Fruit fly (Drosophila melanogaster) whole organism, embryonic: ENCODE data around the gene CG15719.

Experiments used
- Abd-B ChIP-seq: fragments of 200-800 bp; sonication (Bioruptor generic); optimal IDR thresholded peaks from 2 replicates; lab custom pipeline; 2018; ENCODE audit warnings: missing biosample characterization, mild to moderate bottlenecking, missing genetic modification characterization, moderate library complexity
- Adf1 ChIP-seq: fragments of 200-800 bp; sonication (Bioruptor generic); IDR thresholded peaks from 2 replicates; pipeline ENCODE4 v1.3.6; 2022; ENCODE audit warnings: missing biosample characterization, missing genetic modification characterization
- CG11247 ChIP-seq: fragments of 200-800 bp; sonication (Bioruptor generic); IDR thresholded peaks from 2 replicates; pipeline ENCODE4 v1.3.6; 2022; ENCODE audit warnings: missing biosample characterization, missing genetic modification characterization
- CG11398 ChIP-seq: fragments of 200-800 bp; sonication (Bioruptor generic); optimal IDR thresholded peaks from 2 replicates; lab custom pipeline; 2016; ENCODE audit warnings: missing biosample characterization, missing genetic modification characterization
- CG12299 ChIP-seq: fragments of 200-800 bp; sonication (Bioruptor generic); optimal IDR thresholded peaks from 2 replicates; lab custom pipeline; 2018; ENCODE audit warnings: missing biosample characterization, mild to moderate bottlenecking, missing genetic modification characterization
- CG12391 ChIP-seq: fragments of 200-800 bp; sonication (Bioruptor generic); optimal IDR thresholded peaks from 3 replicates; lab custom pipeline; 2018; ENCODE audit warnings: missing biosample characterization, mild to moderate bottlenecking, missing genetic modification characterization, moderate library complexity
- CG1602 ChIP-seq: fragments of 200-800 bp; sonication (Bioruptor generic); optimal IDR thresholded peaks from 3 replicates; lab custom pipeline; 2016; ENCODE audit warnings: missing biosample characterization, missing genetic modification characterization
- CG17361 ChIP-seq: fragments of 200-800 bp; sonication (Bioruptor generic); IDR thresholded peaks from 3 replicates; pipeline ENCODE4 v1.3.6; 2022; ENCODE audit warnings: missing biosample characterization, missing genetic modification characterization
- CG18619 ChIP-seq: fragments of 200-800 bp; sonication (Bioruptor generic); optimal IDR thresholded peaks from 3 replicates; lab custom pipeline; 2017; ENCODE audit warnings: missing biosample characterization, mild to moderate bottlenecking, missing genetic modification characterization
- CG32772 ChIP-seq: fragments of 200-800 bp; sonication (Bioruptor generic); IDR thresholded peaks from 2 replicates; pipeline ENCODE4 v1.3.6; 2022; ENCODE audit warnings: missing biosample characterization, missing genetic modification characterization
- CG6272 ChIP-seq: fragments of 200-800 bp; sonication (Bioruptor generic); IDR thresholded peaks from 2 replicates; pipeline ENCODE4 v1.3.6; 2022; ENCODE audit warnings: missing biosample characterization, missing genetic modification characterization
- CG6683 ChIP-seq: fragments of 200-800 bp; sonication (Bioruptor generic); optimal IDR thresholded peaks from 2 replicates; lab custom pipeline; 2017; ENCODE audit warnings: missing biosample characterization, mild to moderate bottlenecking, missing genetic modification characterization, missing genetic modification reagents
- CG7745 ChIP-seq: fragments of 200-800 bp; sonication (Bioruptor generic); optimal IDR thresholded peaks from 2 replicates; lab custom pipeline; 2018; ENCODE audit warnings: missing biosample characterization, mild to moderate bottlenecking, missing genetic modification characterization, moderate library complexity
- CG8478 ChIP-seq: fragments of >200 bp; optimal IDR thresholded peaks from 2 replicates; lab custom pipeline; 2018
- CG9932 ChIP-seq: fragments of 200-800 bp; sonication (Bioruptor generic); IDR thresholded peaks from 2 replicates; pipeline ENCODE4 v1.3.6; 2022; ENCODE audit warnings: missing biosample characterization, missing genetic modification characterization
- Dad ChIP-seq: fragments of 200-800 bp; sonication (Bioruptor generic); optimal IDR thresholded peaks from 3 replicates; lab custom pipeline; 2016; ENCODE audit warnings: missing biosample characterization, missing genetic modification characterization
- Dbx ChIP-seq: fragments of 200-800 bp; sonication (Bioruptor generic); IDR thresholded peaks from 3 replicates; pipeline ENCODE4 v1.3.6; 2022; ENCODE audit warnings: missing biosample characterization, missing genetic modification characterization
- ERR ChIP-seq: fragments of 200-800 bp; sonication (Bioruptor generic); optimal IDR thresholded peaks from 2 replicates; lab custom pipeline; 2016; ENCODE audit warnings: missing biosample characterization, missing genetic modification characterization
- Hmx ChIP-seq: fragments of 200-800 bp; sonication (Bioruptor generic); optimal IDR thresholded peaks from 2 replicates; lab custom pipeline; 2016; ENCODE audit warnings: missing biosample characterization, missing genetic modification characterization
- Hsf ChIP-seq: fragments of 200-800 bp; sonication (Bioruptor generic); optimal IDR thresholded peaks from 3 replicates; lab custom pipeline; 2016; ENCODE audit warnings: missing biosample characterization, missing genetic modification characterization
- Jarid2 ChIP-seq: fragments of 200-800 bp; sonication (Bioruptor generic); optimal IDR thresholded peaks from 3 replicates; lab custom pipeline; 2017; ENCODE audit warnings: mild to moderate bottlenecking, missing biosample characterization, missing genetic modification reagents, missing genetic modification characterization
- Mes4 ChIP-seq: fragments of 200-800 bp; sonication (Bioruptor generic); optimal IDR thresholded peaks from 2 replicates; lab custom pipeline; 2016; ENCODE audit warnings: missing biosample characterization, missing genetic modification characterization
- Nf-YC ChIP-seq: fragments of 200-800 bp; optimal IDR thresholded peaks from 3 replicates; lab custom pipeline; 2019; ENCODE audit warnings: missing biosample characterization, mild to moderate bottlenecking, missing genetic modification characterization, moderate library complexity
- Rx ChIP-seq: fragments of 200-800 bp; sonication (Bioruptor generic); IDR thresholded peaks from 2 replicates; pipeline ENCODE4 v1.3.6; 2022; ENCODE audit warnings: missing biosample characterization, missing genetic modification characterization
- Sry-δ ChIP-seq: fragments of 200-800 bp; sonication (Bioruptor generic); optimal IDR thresholded peaks from 2 replicates; lab custom pipeline; 2016; ENCODE audit warnings: missing biosample characterization, missing genetic modification characterization
- ab ChIP-seq: fragments of 200-800 bp; sonication (Bioruptor generic); optimal IDR thresholded peaks from 2 replicates; lab custom pipeline; 2016; ENCODE audit warnings: missing biosample characterization, missing genetic modification characterization
- al ChIP-seq: fragments of 200-800 bp; sonication (Bioruptor generic); IDR thresholded peaks from 2 replicates; pipeline ENCODE4 v1.3.6; 2022; ENCODE audit warnings: missing biosample characterization, missing genetic modification characterization
- bcd ChIP-seq: fragments of 200-800 bp; sonication (Bioruptor generic); optimal IDR thresholded peaks from 2 replicates; lab custom pipeline; 2017; ENCODE audit warnings: missing biosample characterization, mild to moderate bottlenecking, missing genetic modification characterization
- bsh ChIP-seq, 2 experiments: fragments of 200-800 bp; sonication (Bioruptor generic); optimal IDR thresholded peaks; 2 replicates each; lab custom pipeline; 2017 to 2018; ENCODE audit warnings: mild to moderate bottlenecking in 2 of 2, missing biosample characterization in 2 of 2, missing genetic modification characterization in 2 of 2, moderate library complexity in 1 of 2
- crol ChIP-seq: fragments of 200-800 bp; sonication (Bioruptor generic); IDR thresholded peaks from 2 replicates; pipeline ENCODE4 v1.3.6; 2022; ENCODE audit warnings: missing biosample characterization, missing genetic modification characterization
- dati ChIP-seq: fragments of 200-800 bp; sonication (Bioruptor generic); IDR thresholded peaks from 2 replicates; pipeline ENCODE4 v1.3.6; 2022; ENCODE audit warnings: missing biosample characterization, missing genetic modification characterization
- dmrt99B ChIP-seq: fragments of 200-800 bp; sonication (Bioruptor generic); optimal IDR thresholded peaks from 2 replicates; lab custom pipeline; 2018; ENCODE audit warnings: missing biosample characterization, mild to moderate bottlenecking, missing genetic modification characterization, moderate library complexity
- fd64A ChIP-seq: fragments of 200-800 bp; sonication (Bioruptor generic); optimal IDR thresholded peaks from 3 replicates; lab custom pipeline; 2018; ENCODE audit warnings: missing biosample characterization, mild to moderate bottlenecking, missing genetic modification characterization
- grn ChIP-seq: fragments of 200-800 bp; sonication (Bioruptor generic); optimal IDR thresholded peaks from 3 replicates; lab custom pipeline; 2017; ENCODE audit warnings: missing biosample characterization, missing genetic modification characterization
- gsb-n ChIP-seq: fragments of 200-800 bp; sonication (Bioruptor generic); optimal IDR thresholded peaks from 3 replicates; lab custom pipeline; 2018; ENCODE audit warnings: missing biosample characterization, mild to moderate bottlenecking, missing genetic modification characterization
- lilli ChIP-seq: fragments of 200-800 bp; sonication (Bioruptor generic); optimal IDR thresholded peaks from 3 replicates; lab custom pipeline; 2016; ENCODE audit warnings: missing biosample characterization, missing genetic modification characterization
- lola ChIP-seq, 3 experiments: fragments of >200 bp in 2 of 3; fragments of 200-800 bp in 1 of 3; sonication (Bioruptor generic) in 1 of 3; optimal IDR thresholded peaks; 2 replicates each; lab custom pipeline; 2017 to 2019; ENCODE audit warnings: missing biosample characterization in 3 of 3, missing genetic modification characterization in 3 of 3, mild to moderate bottlenecking in 1 of 3, moderate library complexity in 1 of 3
- oc ChIP-seq: fragments of 200-800 bp; sonication (Bioruptor generic); optimal IDR thresholded peaks from 2 replicates; lab custom pipeline; 2018; ENCODE audit warnings: missing biosample characterization, mild to moderate bottlenecking, missing genetic modification characterization, moderate library complexity
- otp ChIP-seq: fragments of 200-800 bp; sonication (Bioruptor generic); IDR thresholded peaks from 3 replicates; pipeline ENCODE4, ENCODE4 v1.3.6; 2022; ENCODE audit warnings: missing biosample characterization, missing genetic modification characterization
- peb ChIP-seq: fragments of 200-800 bp; sonication (Bioruptor generic); IDR thresholded peaks from 2 replicates; pipeline ENCODE4 v1.3.6; 2022; ENCODE audit warnings: missing biosample characterization, missing genetic modification characterization
- phol ChIP-seq: fragments of 200-800 bp; sonication (Bioruptor generic); optimal IDR thresholded peaks from 3 replicates; lab custom pipeline; 2018; ENCODE audit warnings: missing biosample characterization, mild to moderate bottlenecking, missing genetic modification characterization, moderate library complexity
- prd ChIP-seq, 3 experiments: fragments of >200 bp in 2 of 3; fragments of 200-800 bp in 1 of 3; sonication (Bioruptor generic) in 1 of 3; optimal IDR thresholded peaks in 2 of 3; IDR thresholded peaks in 1 of 3; 2 replicates in 2 of 3; 3 replicates in 1 of 3; pipeline versions ENCODE4 v1.3.6 to Lab custom; 2017 to 2022; ENCODE audit warnings: missing biosample characterization in 1 of 3, missing genetic modification characterization in 1 of 3
- sc ChIP-seq, 3 experiments: fragments of >200 bp in 2 of 3; fragments of 200-800 bp in 1 of 3; sonication (Bioruptor generic) in 1 of 3; optimal IDR thresholded peaks; 2 replicates in 2 of 3; 3 replicates in 1 of 3; lab custom pipeline; 2017; ENCODE audit warnings: mild to moderate bottlenecking in 1 of 3, missing biosample characterization in 1 of 3, missing genetic modification characterization in 1 of 3, missing genetic modification reagents in 1 of 3
- scrt ChIP-seq: fragments of 200-800 bp; sonication (Bioruptor generic); optimal IDR thresholded peaks from 2 replicates; lab custom pipeline; 2018; ENCODE audit warnings: missing biosample characterization, mild to moderate bottlenecking, missing genetic modification characterization, moderate library complexity
- shn ChIP-seq: fragments of 200-800 bp; sonication (Bioruptor generic); optimal IDR thresholded peaks from 3 replicates; lab custom pipeline; 2016; ENCODE audit warnings: missing biosample characterization, missing genetic modification characterization
- tin ChIP-seq: fragments of 200-800 bp; sonication (Bioruptor generic); optimal IDR thresholded peaks from 3 replicates; lab custom pipeline; 2016; ENCODE audit warnings: missing biosample characterization, missing genetic modification characterization
- unc-4 ChIP-seq: fragments of 200-800 bp; sonication (Bioruptor generic); IDR thresholded peaks from 2 replicates; pipeline ENCODE4 v1.3.6; 2022; ENCODE audit warnings: missing biosample characterization, missing genetic modification characterization; ENCODE audit not compliant: partially characterized antibody
- unpg ChIP-seq: fragments of 200-800 bp; sonication (Bioruptor generic); optimal IDR thresholded peaks from 3 replicates; lab custom pipeline; 2018; ENCODE audit warnings: missing biosample characterization, mild to moderate bottlenecking, missing genetic modification characterization, moderate library complexity
- usp ChIP-seq: fragments of >200 bp; optimal IDR thresholded peaks from 2 replicates; lab custom pipeline; 2017; ENCODE audit warnings: missing biosample characterization, missing genetic modification characterization
- vnd ChIP-seq: fragments of 200-800 bp; sonication (Bioruptor generic); IDR thresholded peaks from 3 replicates; pipeline ENCODE4 v1.3.6; 2022; ENCODE audit warnings: missing biosample characterization, missing genetic modification characterization; ENCODE audit not compliant: partially characterized antibody

CG15719 gene

dm6 chrX:12957412-12957895, 47.2 kb downstream of the CG15719 start, which contains the start of gene hec (continued):
- TF ChIP-seq Nf-YC (no peak), prd (optimal IDR thresholded peaks at IDR 0.05; lab: Kevin White, UChicago) (no peak), prd (GFP tag; IDR thresholded peaks at IDR 0.05; lab: Robert Waterston, UW) (peak; percentile 35; the same call in 1 of the 3 replicates), lola (GFP tag; optimal IDR thresholded peaks at IDR 0.05; lab: Kevin White, UChicago) (no peak), bcd (GFP tag; lab: Kevin White, UChicago) (no peak), CG17361 (GFP tag; lab: Robert Waterston, UW) (no peak), CG12391 (tag; lab: Kevin White, UChicago) (no peak), CG18619 (GFP tag; lab: Kevin White, UChicago) (no peak), Hmx (GFP tag; lab: Kevin White, UChicago) (no peak), scrt (GFP tag; lab: Kevin White, UChicago) (peak; percentile 90), al (GFP tag; lab: Robert Waterston, UW) (no peak), CG12299 (no peak), Dad (GFP tag; lab: Kevin White, UChicago) (no peak), Dbx (GFP tag; lab: Robert Waterston, UW) (no peak), CG6272 (GFP tag; lab: Robert Waterston, UW) (no peak), dati (GFP tag; lab: Robert Waterston, UW) (no peak), fd64A (GFP tag; lab: Kevin White, UChicago) (no peak), unc-4 (GFP tag; lab: Robert Waterston, UW) (no peak), otp (GFP tag; lab: Robert Waterston, UW) (no peak), Sry-δ (GFP tag; lab: Kevin White, UChicago) (no peak), CG11247 (GFP tag; lab: Robert Waterston, UW) (no peak), peb (GFP tag; lab: Robert Waterston, UW) (no peak), vnd (no peak), Rx (GFP tag; lab: Robert Waterston, UW) (no peak), CG6683 (GFP tag; lab: Kevin White, UChicago) (no peak), Adf1 (GFP tag; lab: Robert Waterston, UW) (no peak), grn (GFP tag; lab: Kevin White, UChicago) (no peak), Abd-B (GFP tag; lab: Kevin White, UChicago) (peak; percentile 4), phol (tag; lab: Kevin White, UChicago) (no peak), CG8478 (lab: Kevin White, UChicago) (no peak), CG32772 (no peak), shn (GFP tag; lab: Kevin White, UChicago) (no peak), ERR (GFP tag; lab: Kevin White, UChicago) (no peak), tin (no peak), ab (GFP tag; lab: Kevin White, UChicago) (no peak), Mes4 (GFP tag; lab: Kevin White, UChicago) (no peak), dmrt99B (peak; percentile 46), CG11398 (GFP tag; lab: Kevin White, UChicago) (no peak), Jarid2 (GFP tag; lab: Kevin White, UChicago) (no peak), oc (no peak), CG1602 (GFP tag; lab: Kevin White, UChicago) (no peak), Hsf (GFP tag; lab: Kevin White, UChicago) (no peak), usp (GFP tag; lab: Kevin White, UChicago) (no peak), sc (optimal IDR thresholded peaks at IDR 0.05; lab: Kevin White, UChicago) (no peak), sc (GFP tag; optimal IDR thresholded peaks at IDR 0.05; lab: Kevin White, UChicago) (no peak), unpg (GFP tag; lab: Kevin White, UChicago) (no peak), crol (GFP tag; lab: Robert Waterston, UW) (no peak), CG7745 (tag; lab: Kevin White, UChicago) (no peak), bsh (GFP tag; optimal IDR thresholded peaks at IDR 0.05; lab: Kevin White, UChicago) (no peak), gsb-n (no peak), CG9932 (GFP tag; lab: Robert Waterston, UW) (0 out of 2 replicates have a peak, but pooled peaks have one; percentile 25), lilli (GFP tag; lab: Kevin White, UChicago) (peak; percentile 14)
